Worm (Caenorhabditis elegans): ENCODE results near the gene D1086.6.
"Not testable (repeated sequence)": the region's sequence is repeated elsewhere in the genome, so short reads cannot be mapped to it uniquely, and the experiment has no call there.

D1086.6 gene

DNA sequence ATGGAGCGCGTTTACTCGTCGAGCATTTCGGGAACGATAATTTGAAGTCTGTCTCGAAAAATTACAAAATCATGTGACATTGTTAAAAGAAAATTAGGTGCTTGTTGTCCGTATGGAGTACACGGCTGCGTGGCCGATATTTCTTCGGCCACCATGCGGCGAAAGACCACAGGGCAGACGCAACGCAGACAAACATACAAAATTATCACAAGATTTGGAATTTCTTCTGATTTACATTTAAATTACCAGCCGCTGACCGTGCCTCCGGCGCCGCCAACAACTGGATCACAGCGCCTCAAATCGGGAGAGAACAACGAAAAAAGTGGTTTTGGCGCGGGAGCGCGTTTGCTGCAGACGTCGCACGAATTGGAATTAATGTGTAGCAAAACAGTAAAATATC lies 24.5 kb upstream of the D1086.6 start:
- TF ChIP-seq ceh-2 (tag; optimal IDR thresholded peaks at IDR 0.05): peak; percentile 92
- TF ChIP-seq lim-6 (tag; optimal IDR thresholded peaks at IDR 0.05): peak; percentile 35
- peak; percentile 91 for TF ChIP-seq ref-2 (tag; optimal IDR thresholded peaks at IDR 0.05)
- peak; percentile 44 for TF ChIP-seq pqm-1 (tag; optimal IDR thresholded peaks at IDR 0.05)
- TF ChIP-seq hlh-8 (tag; optimal IDR thresholded peaks at IDR 0.05): peak; percentile 85
- peak; percentile 58 for TF ChIP-seq elt-2 (tag; optimal IDR thresholded peaks at IDR 0.05)
- TF ChIP-seq sdc-2 (tag; optimal IDR thresholded peaks at IDR 0.05): peak; percentile 66
- TF ChIP-seq C08G9.2 (tag; optimal IDR thresholded peaks at IDR 0.05): peak; percentile 99
- peak; percentile 53 for TF ChIP-seq F13H6.1 (tag; optimal IDR thresholded peaks at IDR 0.05)
- TF ChIP-seq mec-3 (tag; optimal IDR thresholded peaks at IDR 0.05; ENCODE audit: borderline replicate concordance): peak; percentile 83
- peak; percentile 9 for TF ChIP-seq dve-1 (tag; optimal IDR thresholded peaks at IDR 0.05)
- peak; percentile 43 for TF ChIP-seq dmd-4 (tag; optimal IDR thresholded peaks at IDR 0.05; ENCODE audit: borderline replicate concordance)
- peak; percentile 37 for TF ChIP-seq nfya-1 (tag; optimal IDR thresholded peaks at IDR 0.05)
- peak; percentile 76 for TF ChIP-seq ceh-18 (tag; optimal IDR thresholded peaks at IDR 0.05)
- TF ChIP-seq ceh-31 (tag; optimal IDR thresholded peaks at IDR 0.05): peak; percentile 92
- peak; percentile 91 for TF ChIP-seq tbx-2 (tag; optimal IDR thresholded peaks at IDR 0.05)
- TF ChIP-seq ztf-16 (tag; optimal IDR thresholded peaks at IDR 0.05): peak; percentile 16
- peak; percentile 66 for TF ChIP-seq unc-42 (tag; optimal IDR thresholded peaks at IDR 0.05)
- peak; percentile 3 for TF ChIP-seq ceh-34 (tag; optimal IDR thresholded peaks at IDR 0.05)
- TF ChIP-seq unc-3 (GFP tag; conservative IDR thresholded peaks at IDR 0.05): 0 out of 2 replicates have a peak, but pooled peaks have one; percentile 40
- TF ChIP-seq unc-3 (tag; optimal IDR thresholded peaks at IDR 0.05): not testable (repeated sequence)
- peak; percentile 97 for TF ChIP-seq ets-4 (tag; optimal IDR thresholded peaks at IDR 0.05)
- TF ChIP-seq hlh-6 (tag; optimal IDR thresholded peaks at IDR 0.05): peak; percentile 62
- TF ChIP-seq zip-5 (tag; optimal IDR thresholded peaks at IDR 0.05): peak; percentile 75
- peak; percentile 50 for TF ChIP-seq fkh-6 (tag; optimal IDR thresholded peaks at IDR 0.05)
- TF ChIP-seq unc-55 (GFP tag; optimal IDR thresholded peaks at IDR 0.05): peak; percentile 39
- TF ChIP-seq hlh-30 (tag; optimal IDR thresholded peaks at IDR 0.05; ENCODE audit: insufficient read depth): peak; percentile 90
- TF ChIP-seq tbx-7 (tag; optimal IDR thresholded peaks at IDR 0.05): peak; percentile 91
- peak; percentile 54 for TF ChIP-seq fax-1 (tag; optimal IDR thresholded peaks at IDR 0.05)
- TF ChIP-seq rnt-1 (tag; optimal IDR thresholded peaks at IDR 0.05): peak; percentile 84
- peak; percentile 65 for TF ChIP-seq ceh-14 (tag; optimal IDR thresholded peaks at IDR 0.05)

DNA sequence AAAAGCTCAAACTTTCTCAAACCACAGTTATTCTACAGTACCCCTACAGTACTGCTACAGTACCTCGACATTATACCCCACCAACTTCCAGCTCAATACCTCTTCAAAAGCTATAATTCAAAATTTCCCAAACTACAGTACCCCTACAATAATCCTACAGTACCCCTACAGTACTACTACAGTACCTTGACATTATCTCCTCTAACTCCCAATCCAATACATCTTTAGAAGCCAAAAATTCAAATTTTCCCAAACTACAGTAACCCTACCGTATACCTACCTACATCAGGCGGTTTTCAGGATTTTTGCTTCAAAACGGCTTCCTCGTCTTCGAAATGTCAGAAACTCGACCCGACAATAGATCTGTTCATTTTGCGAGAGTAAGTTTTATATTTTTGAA lies 22.1 kb upstream of the D1086.6 start, which contains the start of gene F58D12.3:
F58D12.3 (plus strand) TSS at position 301 of the 400 bp plus-strand sequence.
- TF ChIP-seq syd-9 (tag; optimal IDR thresholded peaks at IDR 0.05) (no peak), ceh-24 (tag; optimal IDR thresholded peaks at IDR 0.05) (no peak), ceh-9 (tag; optimal IDR thresholded peaks at IDR 0.05) (no peak), ceh-34 (tag; optimal IDR thresholded peaks at IDR 0.05) (no peak), npax-4 (tag; optimal IDR thresholded peaks at IDR 0.05) (no peak), odd-2 (tag; optimal IDR thresholded peaks at IDR 0.05) (no peak), unc-55 (GFP tag; optimal IDR thresholded peaks at IDR 0.05) (no peak), hlh-6 (tag; optimal IDR thresholded peaks at IDR 0.05) (no peak), tbx-2 (tag; optimal IDR thresholded peaks at IDR 0.05) (no peak)

DNA sequence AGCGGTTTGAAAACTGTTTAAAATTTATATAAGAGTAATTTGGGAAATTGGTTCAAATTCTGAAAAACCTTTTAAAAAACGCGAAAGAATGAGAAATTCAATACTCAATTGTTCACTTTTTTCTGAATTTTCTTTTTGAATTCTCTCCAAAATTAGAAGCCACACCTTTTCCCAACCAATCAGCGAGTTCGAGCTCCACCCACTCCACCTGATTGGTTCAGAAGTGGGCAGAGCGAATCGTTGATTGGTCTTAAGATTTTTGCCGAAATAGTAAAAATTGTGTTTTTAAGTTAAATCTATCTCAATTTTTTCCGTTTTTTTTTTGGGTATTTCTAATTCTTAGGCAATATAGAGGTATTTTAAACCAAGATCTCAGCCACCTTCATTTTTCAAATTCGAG lies 15.6 kb upstream of the D1086.6 start:
- TF ChIP-seq fax-1 (tag; optimal IDR thresholded peaks at IDR 0.05) (no peak), npax-4 (tag; optimal IDR thresholded peaks at IDR 0.05) (no peak), nfya-1 (tag; optimal IDR thresholded peaks at IDR 0.05) (peak; percentile 94), K02D7.2 (tag; optimal IDR thresholded peaks at IDR 0.05) (no peak)

DNA sequence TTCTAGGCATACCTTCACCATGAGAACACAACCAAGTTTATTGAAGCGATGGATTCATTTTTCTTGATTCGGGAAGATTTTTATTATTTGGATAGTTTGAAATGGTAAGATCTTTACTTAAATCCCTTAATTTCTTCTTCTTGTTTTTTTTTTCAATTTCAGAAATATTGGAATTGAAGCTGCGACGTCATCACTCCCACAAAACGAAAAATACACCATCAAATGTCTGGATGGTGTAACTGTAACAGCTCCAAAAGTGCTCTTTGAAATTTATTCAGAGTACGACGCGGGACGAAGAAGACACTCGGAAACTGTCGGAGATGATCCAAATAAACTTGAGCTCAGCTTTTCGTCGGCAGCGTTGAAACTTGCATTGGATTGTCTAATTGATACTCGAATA lies 15.2 kb upstream of the D1086.6 start, which contains the start of gene D1086.21:
D1086.21 (plus strand) TSS at position 301 of the 400 bp plus-strand sequence.
- no peak for TF ChIP-seq F13H6.1 (tag; optimal IDR thresholded peaks at IDR 0.05)
- TF ChIP-seq ceh-2 (tag; optimal IDR thresholded peaks at IDR 0.05): no peak
- no peak for TF ChIP-seq hlh-8 (tag; optimal IDR thresholded peaks at IDR 0.05)
- TF ChIP-seq hlh-13 (GFP tag; optimal IDR thresholded peaks at IDR 0.05): no peak
- no peak for TF ChIP-seq hlh-6 (tag; optimal IDR thresholded peaks at IDR 0.05)
- no peak for TF ChIP-seq nfya-1 (tag; optimal IDR thresholded peaks at IDR 0.05)
- TF ChIP-seq lin-11 (tag; optimal IDR thresholded peaks at IDR 0.05): no peak
- TF ChIP-seq dmd-4 (tag; optimal IDR thresholded peaks at IDR 0.05; ENCODE audit: borderline replicate concordance): no peak

All from whole organism, late embryonic.